Worm (Caenorhabditis elegans) whole organism, midembryonic: ENCODE data around the gene enu-3.5.

ENCODE experiments used
- T22C8.4 ChIP-seq: fragments of 200-800 bp; sonication (Bioruptor generic); IDR thresholded peaks from 2 replicates; pipeline ENCODE4 v1.3.6; 2022; ENCODE audit warnings: missing genetic modification characterization, missing compliant biosample characterization
- cog-1 ChIP-seq: sonication (generic microtip); optimal IDR thresholded peaks from 2 replicates; lab custom pipeline; 2016; ENCODE audit warnings: missing genetic modification characterization, missing compliant biosample characterization
- flt-1 ChIP-seq: fragments of 200-800 bp; sonication (Bioruptor generic); IDR thresholded peaks from 2 replicates; pipeline ENCODE4 v1.3.6; 2022; ENCODE audit warnings: missing genetic modification characterization, missing compliant biosample characterization
- klf-2 ChIP-seq: fragments of 200-800 bp; sonication (Bioruptor generic); conservative IDR thresholded peaks from 2 replicates; pipeline ENCODE4 v1.3.6; 2022; ENCODE audit warnings: missing genetic modification reagents, missing genetic modification characterization, missing compliant biosample characterization
- med-1 ChIP-seq: sonication (generic microtip); optimal IDR thresholded peaks from 2 replicates; lab custom pipeline; 2017; ENCODE audit warnings: missing genetic modification characterization, mild to moderate bottlenecking, missing compliant biosample characterization, antibody characterized with exemption, missing genetic modification reagents; ENCODE audit not compliant: insufficient read depth
- ref-1 ChIP-seq: fragments of 200-800 bp; sonication (Bioruptor generic); conservative IDR thresholded peaks from 2 replicates; pipeline ENCODE4 v1.3.6; 2022; ENCODE audit warnings: missing genetic modification reagents, missing genetic modification characterization, missing compliant biosample characterization
- tab-1 ChIP-seq: fragments of 200-800 bp; sonication (Bioruptor generic); IDR thresholded peaks from 2 replicates; pipeline ENCODE4 v1.3.6; 2022; ENCODE audit warnings: missing genetic modification characterization, missing compliant biosample characterization
- ztf-29 ChIP-seq: fragments of 200-800 bp; sonication (Bioruptor generic); IDR thresholded peaks from 2 replicates; pipeline ENCODE4 v1.3.6; 2022; ENCODE audit warnings: missing genetic modification reagents, missing genetic modification characterization, missing compliant biosample characterization

DNA sequence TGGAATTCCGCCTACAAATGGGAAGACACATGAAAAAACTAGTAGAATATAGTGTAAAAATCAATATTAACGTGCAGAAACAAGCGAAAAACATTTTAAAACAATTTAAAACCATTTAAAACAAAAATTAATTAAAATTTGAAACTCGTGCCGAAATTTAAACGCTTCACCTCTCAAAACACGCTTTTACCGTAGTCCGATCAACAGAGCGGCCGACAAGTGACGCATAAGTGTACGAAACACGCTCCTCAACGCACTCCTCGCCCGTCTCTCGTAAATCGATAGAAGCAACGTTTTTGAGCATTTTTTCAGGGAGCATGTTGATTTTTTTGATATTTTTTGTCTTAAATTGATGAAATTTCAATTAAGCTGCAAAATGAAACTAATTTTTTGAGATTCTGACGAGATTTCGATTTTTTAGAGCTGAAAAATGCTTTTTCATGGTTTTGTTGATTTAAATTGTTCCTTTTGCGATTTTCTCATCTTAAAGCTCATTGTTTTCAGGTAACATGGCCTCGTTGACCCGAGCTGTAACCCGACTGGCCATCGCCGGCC, 27.1 kb downstream of the enu-3.5 start, which contains the start of gene cox-5A:
- TF ChIP-seq tab-1 (no peak), flt-1 (peak; percentile 85), klf-2 (GFP tag; lab: Robert Waterston, UW) (no peak), T22C8.4 (GFP tag; lab: Robert Waterston, UW) (peak; percentile 82), ztf-29 (GFP tag; lab: Robert Waterston, UW) (0 out of 2 replicates have a peak, but pooled peaks have one; percentile 37), ref-1 (GFP tag; lab: Robert Waterston, UW) (no peak), med-1 (GFP tag; lab: Kevin White, UChicago) (no peak), cog-1 (tag; lab: Kevin White, UChicago) (peak; percentile 92)
